Worm (Caenorhabditis elegans): ENCODE data around the gene Y38H6C.16.
"Not testable (repeated sequence)": the region's sequence is repeated elsewhere in the genome, so short reads cannot be mapped to it uniquely, and the experiment has no call there.

Y38H6C.16 gene

ce11 chrV:20573392-20573791 lies 34.2 kb upstream of the Y38H6C.16 start, which contains the start of gene F26F2.5:
Gene F26F2.5 (plus strand): TSS chrV:20573692.
- TF ChIP-seq pha-4 (tag; optimal IDR thresholded peaks at IDR 0.05) (no peak), M03D4.4 (tag; optimal IDR thresholded peaks at IDR 0.05) (no peak), nhr-12 (tag; optimal IDR thresholded peaks at IDR 0.05) (no peak), nhr-237 (tag; optimal IDR thresholded peaks at IDR 0.05) (no peak), blmp-1 (tag; optimal IDR thresholded peaks at IDR 0.05) (no peak)

- not testable (repeated sequence) for TF ChIP-seq ztf-11, blmp-1, mep-1 (tag; optimal IDR thresholded peaks at IDR 0.05)
These were observed 29.8 kb upstream of the Y38H6C.16 start, which contains the start of gene F26F2.4 for ce11 chrV:20568995-20569394. Gene F26F2.4 (plus strand): TSS chrV:20569295.

- TF ChIP-seq blmp-1 (tag; optimal IDR thresholded peaks at IDR 0.05) (no peak), ceh-83 (GFP tag; optimal IDR thresholded peaks at IDR 0.05) (no peak), nhr-76 (tag; optimal IDR thresholded peaks at IDR 0.05) (no peak), zip-8 (tag; optimal IDR thresholded peaks at IDR 0.05) (no peak), nhr-237 (tag; optimal IDR thresholded peaks at IDR 0.05) (no peak), bed-3 (GFP tag; optimal IDR thresholded peaks at IDR 0.05) (no peak), ham-2 (GFP tag; optimal IDR thresholded peaks at IDR 0.05) (no peak), M03D4.4 (tag; optimal IDR thresholded peaks at IDR 0.05) (no peak), ztf-11 (tag; optimal IDR thresholded peaks at IDR 0.05) (no peak), cnd-1 (tag; optimal IDR thresholded peaks at IDR 0.05) (no peak), nhr-28 (tag; optimal IDR thresholded peaks at IDR 0.05) (no peak), lin-32 (GFP tag; optimal IDR thresholded peaks at IDR 0.05) (no peak)
These were observed 27.3 kb upstream of the Y38H6C.16 start, which contains the start of gene F26F2.3 for ce11 chrV:20566454-20566853. Gene F26F2.3 (minus strand): TSS chrV:20566554.

ce11 chrV:20564054-20564453 lies 24.9 kb upstream of the Y38H6C.16 start, which contains the start of gene F26F2.13:
Gene F26F2.13 (plus strand): TSS chrV:20564354.
- TF ChIP-seq zip-8 (tag; optimal IDR thresholded peaks at IDR 0.05); ham-2 (GFP tag; optimal IDR thresholded peaks at IDR 0.05); lin-13 (tag; optimal IDR thresholded peaks at IDR 0.05): not testable (repeated sequence)

- TF ChIP-seq sptf-1 (tag; optimal IDR thresholded peaks at IDR 0.05) (no peak), nhr-76 (tag; optimal IDR thresholded peaks at IDR 0.05) (no peak), bed-3 (GFP tag; optimal IDR thresholded peaks at IDR 0.05) (no peak), ham-2 (GFP tag; optimal IDR thresholded peaks at IDR 0.05) (no peak), blmp-1 (tag; optimal IDR thresholded peaks at IDR 0.05) (no peak), pha-4 (tag; optimal IDR thresholded peaks at IDR 0.05) (no peak), lin-13 (tag; optimal IDR thresholded peaks at IDR 0.05) (no peak), hlh-1 (tag; optimal IDR thresholded peaks at IDR 0.05) (no peak), drap-1 (GFP tag; optimal IDR thresholded peaks at IDR 0.05) (no peak), unc-39 (tag; optimal IDR thresholded peaks at IDR 0.05) (no peak), cnd-1 (tag; optimal IDR thresholded peaks at IDR 0.05) (no peak), tbx-8 (GFP tag; optimal IDR thresholded peaks at IDR 0.05) (no peak), zip-8 (tag; optimal IDR thresholded peaks at IDR 0.05) (no peak), snpc-4 (tag; optimal IDR thresholded peaks at IDR 0.05) (no peak), M03D4.4 (tag; optimal IDR thresholded peaks at IDR 0.05) (no peak), nhr-28 (tag; optimal IDR thresholded peaks at IDR 0.05) (no peak), ceh-83 (GFP tag; optimal IDR thresholded peaks at IDR 0.05) (no peak), mep-1 (tag; optimal IDR thresholded peaks at IDR 0.05) (no peak), unc-62 (GFP tag; optimal IDR thresholded peaks at IDR 0.05) (no peak), nhr-2 (tag; optimal IDR thresholded peaks at IDR 0.05) (no peak)
These were observed 22.6 kb upstream of the Y38H6C.16 start, which contains the start of gene F26F2.1 for ce11 chrV:20561795-20562194. Gene F26F2.1 (minus strand): TSS chrV:20561895.

- TF ChIP-seq unc-120 (tag; optimal IDR thresholded peaks at IDR 0.05; ENCODE audit: poor library complexity, severe bottlenecking) (no peak), elt-3 (tag; optimal IDR thresholded peaks at IDR 0.05) (no peak), ceh-83 (GFP tag; optimal IDR thresholded peaks at IDR 0.05) (no peak), unc-62 (GFP tag; optimal IDR thresholded peaks at IDR 0.05) (no peak), nhr-12 (tag; optimal IDR thresholded peaks at IDR 0.05) (no peak)
These were observed 19.1 kb upstream of the Y38H6C.16 start, which contains the start of gene abf-4 for ce11 chrV:20558270-20558669. Gene abf-4 (minus strand): TSS chrV:20558370.

ce11 chrV:20556260-20556659 lies 17.1 kb upstream of the Y38H6C.16 start, which contains the start of gene Y38H6C.23:
Gene Y38H6C.23 (minus strand): TSS chrV:20556360.
- TF ChIP-seq bed-3 (GFP tag; optimal IDR thresholded peaks at IDR 0.05) (no peak), unc-120 (tag; optimal IDR thresholded peaks at IDR 0.05; ENCODE audit: poor library complexity, severe bottlenecking) (no peak), mep-1 (tag; optimal IDR thresholded peaks at IDR 0.05) (no peak), nhr-76 (tag; optimal IDR thresholded peaks at IDR 0.05) (no peak), unc-62 (GFP tag; optimal IDR thresholded peaks at IDR 0.05) (no peak), lsy-2 (tag; optimal IDR thresholded peaks at IDR 0.05) (no peak), ceh-43 (GFP tag; optimal IDR thresholded peaks at IDR 0.05) (no peak), elt-3 (tag; optimal IDR thresholded peaks at IDR 0.05) (no peak), sem-2 (GFP tag; optimal IDR thresholded peaks at IDR 0.05) (no peak), lin-32 (GFP tag; optimal IDR thresholded peaks at IDR 0.05) (no peak), unc-39 (tag; optimal IDR thresholded peaks at IDR 0.05) (no peak), flh-1 (GFP tag; optimal IDR thresholded peaks at IDR 0.05) (no peak), nhr-12 (tag; optimal IDR thresholded peaks at IDR 0.05) (no peak), nhr-28 (tag; optimal IDR thresholded peaks at IDR 0.05) (no peak), mls-2 (tag; optimal IDR thresholded peaks at IDR 0.05) (no peak), nhr-237 (tag; optimal IDR thresholded peaks at IDR 0.05) (no peak), lin-13 (tag; optimal IDR thresholded peaks at IDR 0.05) (no peak), elt-1 (tag; optimal IDR thresholded peaks at IDR 0.05; ENCODE audit: borderline replicate concordance, insufficient read depth) (no peak), mab-5 (tag; optimal IDR thresholded peaks at IDR 0.05) (no peak)
